Worm (Caenorhabditis elegans) whole organism, midembryonic: ENCODE measurements around the gene Y75B8A.24.

ENCODE experiments used
- T22C8.4 ChIP-seq: fragments of 200-800 bp; sonication (Bioruptor generic); IDR thresholded peaks from 2 replicates; pipeline ENCODE4 v1.3.6; 2022; ENCODE audit warnings: missing genetic modification characterization, missing compliant biosample characterization
- cog-1 ChIP-seq: sonication (generic microtip); optimal IDR thresholded peaks from 2 replicates; lab custom pipeline; 2016; ENCODE audit warnings: missing genetic modification characterization, missing compliant biosample characterization
- flt-1 ChIP-seq: fragments of 200-800 bp; sonication (Bioruptor generic); IDR thresholded peaks from 2 replicates; pipeline ENCODE4 v1.3.6; 2022; ENCODE audit warnings: missing genetic modification characterization, missing compliant biosample characterization
- klf-2 ChIP-seq: fragments of 200-800 bp; sonication (Bioruptor generic); conservative IDR thresholded peaks from 2 replicates; pipeline ENCODE4 v1.3.6; 2022; ENCODE audit warnings: missing genetic modification reagents, missing genetic modification characterization, missing compliant biosample characterization
- med-1 ChIP-seq: sonication (generic microtip); optimal IDR thresholded peaks from 2 replicates; lab custom pipeline; 2017; ENCODE audit warnings: missing genetic modification characterization, mild to moderate bottlenecking, missing compliant biosample characterization, antibody characterized with exemption, missing genetic modification reagents; ENCODE audit not compliant: insufficient read depth
- ref-1 ChIP-seq: fragments of 200-800 bp; sonication (Bioruptor generic); conservative IDR thresholded peaks from 2 replicates; pipeline ENCODE4 v1.3.6; 2022; ENCODE audit warnings: missing genetic modification reagents, missing genetic modification characterization, missing compliant biosample characterization
- tab-1 ChIP-seq: fragments of 200-800 bp; sonication (Bioruptor generic); IDR thresholded peaks from 2 replicates; pipeline ENCODE4 v1.3.6; 2022; ENCODE audit warnings: missing genetic modification characterization, missing compliant biosample characterization
- ztf-23 ChIP-seq: fragments of 200-800 bp; sonication (Bioruptor generic); IDR thresholded peaks from 2 replicates; pipeline ENCODE4 v1.3.6; 2022; ENCODE audit warnings: missing genetic modification reagents, missing genetic modification characterization, missing compliant biosample characterization
- ztf-29 ChIP-seq: fragments of 200-800 bp; sonication (Bioruptor generic); IDR thresholded peaks from 2 replicates; pipeline ENCODE4 v1.3.6; 2022; ENCODE audit warnings: missing genetic modification reagents, missing genetic modification characterization, missing compliant biosample characterization

The Y75B8A.24 gene

ce11 chrIII:12299259-12299658 is 25.7 kb upstream of the Y75B8A.24 start:
- no peak for TF ChIP-seq med-1 (GFP tag; lab: Kevin White, UChicago)
- no peak for TF ChIP-seq T22C8.4
- no peak for TF ChIP-seq cog-1 (tag; lab: Kevin White, UChicago)
- TF ChIP-seq ztf-23, result no peak
- TF ChIP-seq ztf-29 (GFP tag; lab: Robert Waterston, UW), result no peak
- no peak for TF ChIP-seq flt-1 (GFP tag; lab: Robert Waterston, UW)
- TF ChIP-seq klf-2 (GFP tag; lab: Robert Waterston, UW), result no peak
- TF ChIP-seq ref-1 (GFP tag; lab: Robert Waterston, UW), result no peak
- TF ChIP-seq tab-1 (GFP tag; lab: Robert Waterston, UW), result no peak

DNA sequence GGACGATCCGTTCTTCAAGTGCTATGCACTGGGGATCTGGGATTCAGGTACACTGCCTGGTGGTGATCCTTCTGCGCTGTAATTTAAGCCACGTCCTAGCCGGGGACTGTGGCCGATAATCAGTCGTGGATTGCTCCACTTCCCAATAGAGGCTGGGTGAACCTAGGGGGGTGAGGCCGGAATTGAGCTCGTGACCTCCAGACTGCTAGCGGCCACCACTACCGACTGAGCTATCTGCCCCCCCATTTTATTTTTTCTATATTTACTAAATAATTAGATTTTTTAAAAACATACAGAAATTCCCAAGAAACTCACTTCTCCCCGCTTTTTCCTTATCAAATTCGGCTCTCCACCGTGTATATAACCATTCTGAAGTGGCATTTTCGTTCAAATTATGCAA is 23.8 kb upstream of the Y75B8A.24 start:
- TF ChIP-seq ztf-23 (no peak), T22C8.4 (no peak)

DNA sequence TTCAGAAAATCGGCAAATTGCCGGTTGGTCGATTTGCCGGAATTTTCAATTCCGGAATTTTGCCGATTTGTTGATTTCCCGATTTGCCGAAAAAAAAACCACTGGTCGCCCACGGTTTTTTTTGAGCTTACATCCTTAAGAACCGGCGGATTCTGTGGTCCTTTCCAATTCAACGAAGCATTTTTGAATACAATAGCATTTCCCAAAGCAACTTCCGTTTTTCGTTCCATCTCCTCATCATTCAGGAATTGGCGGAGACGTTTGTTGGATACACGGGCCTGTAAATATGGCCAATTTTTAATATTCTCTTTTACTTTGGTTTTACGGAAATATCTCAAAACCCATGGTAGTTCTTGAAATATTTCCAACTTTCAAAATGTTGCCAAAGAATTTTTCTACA is 18.9 kb upstream of the Y75B8A.24 start:
- no peak for TF ChIP-seq med-1 (GFP tag; lab: Kevin White, UChicago)
- TF ChIP-seq T22C8.4, result no peak
- TF ChIP-seq tab-1 (GFP tag; lab: Robert Waterston, UW), result no peak

- TF ChIP-seq klf-2 (GFP tag; lab: Robert Waterston, UW) (no peak), ref-1 (GFP tag; lab: Robert Waterston, UW) (no peak), med-1 (GFP tag; lab: Kevin White, UChicago) (no peak), cog-1 (tag; lab: Kevin White, UChicago) (no peak), tab-1 (GFP tag; lab: Robert Waterston, UW) (no peak), flt-1 (GFP tag; lab: Robert Waterston, UW) (no peak), ztf-29 (GFP tag; lab: Robert Waterston, UW) (no peak), ztf-23 (no peak), T22C8.4 (no peak)
Measured at ce11 chrIII:12284157-12284556, 10.6 kb upstream of the Y75B8A.24 start.

ce11 chrIII:12278766-12279165 is 5.2 kb upstream of the Y75B8A.24 start:
- TF ChIP-seq T22C8.4, result no peak
- TF ChIP-seq ref-1 (GFP tag; lab: Robert Waterston, UW), result no peak
- no peak for TF ChIP-seq klf-2 (GFP tag; lab: Robert Waterston, UW)
- TF ChIP-seq ztf-23, result no peak
- no peak for TF ChIP-seq med-1 (GFP tag; lab: Kevin White, UChicago)
- TF ChIP-seq cog-1 (tag; lab: Kevin White, UChicago), result no peak
- TF ChIP-seq ztf-29 (GFP tag; lab: Robert Waterston, UW), result no peak
- TF ChIP-seq flt-1 (GFP tag; lab: Robert Waterston, UW), result no peak
- no peak for TF ChIP-seq tab-1 (GFP tag; lab: Robert Waterston, UW)

ce11 chrIII:12270391-12270790 is 3.2 kb downstream of the Y75B8A.24 start:
- no peak for TF ChIP-seq klf-2 (GFP tag; lab: Robert Waterston, UW)
- no peak for TF ChIP-seq ztf-29 (GFP tag; lab: Robert Waterston, UW)
- TF ChIP-seq ref-1 (GFP tag; lab: Robert Waterston, UW), result no peak
- no peak for TF ChIP-seq cog-1 (tag; lab: Kevin White, UChicago)
- TF ChIP-seq tab-1 (GFP tag; lab: Robert Waterston, UW), result no peak
- TF ChIP-seq T22C8.4, result no peak
- no peak for TF ChIP-seq flt-1 (GFP tag; lab: Robert Waterston, UW)
- no peak for TF ChIP-seq med-1 (GFP tag; lab: Kevin White, UChicago)
- TF ChIP-seq ztf-23, result no peak

DNA sequence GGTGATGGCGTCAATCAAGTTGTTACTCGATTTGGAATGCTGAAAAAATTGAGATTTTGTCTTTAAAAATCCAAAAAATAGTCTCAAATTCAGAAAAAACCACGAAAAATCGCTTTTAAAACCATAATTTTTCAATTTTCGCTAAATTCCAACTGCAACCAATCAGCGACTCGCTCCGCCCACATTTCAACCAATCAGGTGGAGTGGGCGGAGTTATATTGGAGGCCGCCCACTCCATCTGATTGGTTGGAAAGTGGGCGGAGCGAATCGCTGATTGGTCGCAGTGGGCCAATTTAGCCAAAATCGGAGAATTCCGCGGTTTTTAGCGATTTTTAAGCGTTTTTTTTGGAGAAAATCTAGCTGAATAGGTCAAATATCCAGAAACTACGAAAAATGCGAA is 3.7 kb downstream of the Y75B8A.24 start:
- TF ChIP-seq klf-2 (GFP tag; lab: Robert Waterston, UW) (no peak), ztf-23 (no peak), flt-1 (GFP tag; lab: Robert Waterston, UW) (no peak), med-1 (GFP tag; lab: Kevin White, UChicago) (no peak), cog-1 (tag; lab: Kevin White, UChicago) (no peak), ref-1 (GFP tag; lab: Robert Waterston, UW) (no peak), T22C8.4 (no peak), ztf-29 (GFP tag; lab: Robert Waterston, UW) (no peak), tab-1 (GFP tag; lab: Robert Waterston, UW) (no peak)

- TF ChIP-seq ztf-23, result no peak
- TF ChIP-seq med-1 (GFP tag; lab: Kevin White, UChicago), result no peak
- TF ChIP-seq klf-2 (GFP tag; lab: Robert Waterston, UW), result no peak
- TF ChIP-seq ref-1 (GFP tag; lab: Robert Waterston, UW), result no peak
- TF ChIP-seq T22C8.4, result no peak
- TF ChIP-seq tab-1 (GFP tag; lab: Robert Waterston, UW), result no peak
- TF ChIP-seq flt-1 (GFP tag; lab: Robert Waterston, UW), result no peak
- no peak for TF ChIP-seq cog-1 (tag; lab: Kevin White, UChicago)
- TF ChIP-seq ztf-29 (GFP tag; lab: Robert Waterston, UW), result no peak
Measured at ce11 chrIII:12260413-12260812, 13.1 kb downstream of the Y75B8A.24 start.

ce11 chrIII:12259793-12260192 is 13.8 kb downstream of the Y75B8A.24 start:
- no peak for TF ChIP-seq ztf-29 (GFP tag; lab: Robert Waterston, UW)
- no peak for TF ChIP-seq cog-1 (tag; lab: Kevin White, UChicago)
- no peak for TF ChIP-seq ref-1 (GFP tag; lab: Robert Waterston, UW)
- TF ChIP-seq med-1 (GFP tag; lab: Kevin White, UChicago), result no peak
- no peak for TF ChIP-seq T22C8.4
- no peak for TF ChIP-seq tab-1 (GFP tag; lab: Robert Waterston, UW)
- TF ChIP-seq ztf-23, result no peak
- TF ChIP-seq klf-2 (GFP tag; lab: Robert Waterston, UW), result no peak
- TF ChIP-seq flt-1 (GFP tag; lab: Robert Waterston, UW), result no peak

- TF ChIP-seq flt-1 (GFP tag; lab: Robert Waterston, UW), result no peak
- TF ChIP-seq med-1 (GFP tag; lab: Kevin White, UChicago), result no peak
- no peak for TF ChIP-seq ztf-29 (GFP tag; lab: Robert Waterston, UW)
- TF ChIP-seq klf-2 (GFP tag; lab: Robert Waterston, UW), result no peak
- no peak for TF ChIP-seq tab-1 (GFP tag; lab: Robert Waterston, UW)
- no peak for TF ChIP-seq ref-1 (GFP tag; lab: Robert Waterston, UW)
- no peak for TF ChIP-seq ztf-23
- no peak for TF ChIP-seq cog-1 (tag; lab: Kevin White, UChicago)
- no peak for TF ChIP-seq T22C8.4
Measured at ce11 chrIII:12253342-12253741, 20.2 kb downstream of the Y75B8A.24 start.
